Worm (Caenorhabditis elegans): ENCODE data around the gene srx-45.

Gene srx-45

DNA sequence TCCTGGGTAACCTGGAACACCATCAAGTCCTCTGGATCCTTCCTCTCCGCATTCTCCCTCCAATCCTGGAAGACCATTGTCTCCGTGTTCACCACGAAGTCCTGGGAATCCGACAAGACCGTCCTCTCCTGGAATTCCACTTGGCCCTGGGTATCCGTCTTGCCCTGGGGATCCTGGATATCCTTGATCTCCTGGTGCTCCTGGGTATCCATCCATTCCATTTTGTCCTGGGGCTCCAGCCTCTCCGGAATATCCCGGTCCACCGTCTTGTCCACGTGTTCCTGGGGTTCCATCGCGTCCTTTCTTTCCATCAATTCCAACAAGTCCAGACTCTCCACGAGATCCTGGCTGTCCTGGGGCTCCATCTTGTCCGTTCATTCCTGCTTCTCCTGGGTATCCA is 33.5 kb upstream of the srx-45 start:
- TF ChIP-seq lir-3 (tag; optimal IDR thresholded peaks at IDR 0.05): no peak
- peak in 1 of 2 experiments; percentile 93 for TF ChIP-seq unc-62 (GFP tag; optimal IDR thresholded peaks at IDR 0.05 in 1 of 2)
- no peak for TF ChIP-seq unc-62 (tag; optimal IDR thresholded peaks at IDR 0.05)

DNA sequence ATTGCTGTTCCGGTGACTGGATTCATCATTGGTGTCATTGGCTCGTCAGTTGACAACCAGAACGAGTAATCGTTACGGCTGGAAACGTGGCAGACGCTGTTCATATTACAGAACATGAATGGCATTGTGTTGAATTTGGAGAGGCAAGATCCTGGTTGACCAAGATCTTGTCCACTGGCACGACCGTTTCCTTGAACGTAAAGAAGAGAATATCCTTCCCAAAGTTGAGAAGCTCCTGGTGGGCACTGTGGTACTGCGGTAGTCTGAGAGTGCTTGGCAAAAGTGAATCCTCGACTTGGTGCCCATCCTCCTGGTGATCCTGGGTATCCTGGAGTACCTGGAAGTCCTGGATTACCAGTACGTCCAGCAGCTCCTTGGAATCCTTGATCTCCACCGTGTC is 31.5 kb upstream of the srx-45 start:
- TF ChIP-seq daf-19 (GFP tag; conservative IDR thresholded peaks at IDR 0.05): no peak
- TF ChIP-seq unc-62 (GFP tag; optimal IDR thresholded peaks at IDR 0.05 in 1 of 2): peak in 1 of 2 experiments; percentile 92
- no peak for TF ChIP-seq unc-62 (tag; optimal IDR thresholded peaks at IDR 0.05)

DNA sequence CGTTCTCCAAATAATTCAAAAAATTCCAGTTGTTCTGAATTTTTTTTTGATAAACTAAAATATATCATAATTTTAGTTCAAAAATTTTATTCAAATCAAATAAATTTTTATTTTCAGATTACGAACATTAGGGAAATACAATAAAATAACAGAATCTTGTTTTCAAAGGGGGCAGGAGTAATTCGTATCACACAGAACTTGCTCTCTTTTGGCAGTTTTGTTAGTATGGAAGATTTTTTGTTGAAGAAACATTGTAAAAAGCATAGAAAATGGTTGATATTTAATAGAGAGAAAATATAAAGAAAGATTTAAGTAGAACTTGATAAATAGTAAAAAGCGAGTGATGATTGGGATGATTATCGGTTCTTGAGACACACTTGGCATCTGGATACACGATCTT is 30.3 kb upstream of the srx-45 start:
- no peak for TF ChIP-seq gei-8 (GFP tag; optimal IDR thresholded peaks at IDR 0.05)
- TF ChIP-seq ZK546.5 (tag; optimal IDR thresholded peaks at IDR 0.05): no peak
- TF ChIP-seq ceh-82 (tag; optimal IDR thresholded peaks at IDR 0.05): no peak
- no peak for TF ChIP-seq F37D6.2 (tag; optimal IDR thresholded peaks at IDR 0.05)
- TF ChIP-seq skn-1 (tag; optimal IDR thresholded peaks at IDR 0.05): no peak
- TF ChIP-seq unc-62 (GFP tag; optimal IDR thresholded peaks at IDR 0.05 in 1 of 2): peak in 1 of 2 experiments; percentile 95
- no peak for TF ChIP-seq unc-62 (tag; optimal IDR thresholded peaks at IDR 0.05)

DNA sequence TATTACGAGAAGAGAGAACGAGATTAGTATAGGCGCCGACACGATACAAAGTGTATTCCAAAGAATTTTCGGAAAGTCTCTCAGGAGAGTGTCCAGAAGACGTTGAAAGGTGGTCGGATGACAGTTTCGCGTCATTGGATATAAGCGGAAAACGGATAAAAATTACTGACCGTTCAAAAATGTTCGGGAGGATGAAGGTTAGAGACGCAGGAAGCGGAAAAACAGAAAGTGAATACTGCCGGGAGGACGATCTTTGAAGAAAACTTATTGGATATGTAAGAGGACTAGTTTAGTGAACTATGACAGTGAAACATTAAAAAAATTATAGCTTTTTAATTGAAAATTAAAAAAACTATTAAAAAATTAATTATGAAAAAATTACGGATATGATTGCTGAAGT is 28.6 kb upstream of the srx-45 start:
- TF ChIP-seq lin-1 (GFP tag; IDR thresholded peaks at IDR 0.05): no peak
- TF ChIP-seq hlh-30 (tag; optimal IDR thresholded peaks at IDR 0.05; ENCODE audit: insufficient read depth): no peak
- no peak for TF ChIP-seq spr-1 (tag; optimal IDR thresholded peaks at IDR 0.05)
- no peak for TF ChIP-seq lin-38 (GFP tag; IDR thresholded peaks at IDR 0.05)
- no peak for TF ChIP-seq lin-29 (GFP tag; IDR thresholded peaks at IDR 0.05)
- no peak for TF ChIP-seq lsy-2 (tag; optimal IDR thresholded peaks at IDR 0.05)
- no peak for TF ChIP-seq F26F4.8 (GFP tag; conservative IDR thresholded peaks at IDR 0.05)
- no peak for TF ChIP-seq nhr-11 (tag; optimal IDR thresholded peaks at IDR 0.05)
- no peak for TF ChIP-seq nhr-102 (tag; optimal IDR thresholded peaks at IDR 0.05)
- TF ChIP-seq fkh-10 (GFP tag; optimal IDR thresholded peaks at IDR 0.05): no peak
- TF ChIP-seq ceh-62 (tag; optimal IDR thresholded peaks at IDR 0.05): no peak

DNA sequence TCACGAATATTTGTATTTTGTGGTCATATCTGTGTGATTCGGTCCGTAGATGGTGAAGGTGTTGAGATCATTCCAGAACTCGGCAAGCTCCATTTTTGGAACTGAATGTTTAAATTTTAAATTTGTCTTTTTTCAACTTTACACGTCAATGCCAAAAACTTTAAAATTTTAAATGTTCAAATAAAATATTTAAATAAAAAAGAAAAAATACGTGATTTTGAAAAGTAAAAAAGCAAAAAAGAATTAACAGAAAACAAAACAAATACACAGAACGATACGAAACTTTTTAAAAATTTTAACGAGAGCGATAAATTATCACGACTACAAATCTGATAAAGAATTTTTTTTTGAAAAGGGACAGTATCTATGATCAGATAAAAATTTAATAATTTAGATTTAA is 27.7 kb upstream of the srx-45 start, which contains the start of gene elo-4:
Gene elo-4 (minus strand): TSS at position 101 of the 400 bp plus-strand sequence.
- TF ChIP-seq saeg-2 (GFP tag; IDR thresholded peaks at IDR 0.05): no peak
- no peak for TF ChIP-seq spr-1 (tag; optimal IDR thresholded peaks at IDR 0.05)

DNA sequence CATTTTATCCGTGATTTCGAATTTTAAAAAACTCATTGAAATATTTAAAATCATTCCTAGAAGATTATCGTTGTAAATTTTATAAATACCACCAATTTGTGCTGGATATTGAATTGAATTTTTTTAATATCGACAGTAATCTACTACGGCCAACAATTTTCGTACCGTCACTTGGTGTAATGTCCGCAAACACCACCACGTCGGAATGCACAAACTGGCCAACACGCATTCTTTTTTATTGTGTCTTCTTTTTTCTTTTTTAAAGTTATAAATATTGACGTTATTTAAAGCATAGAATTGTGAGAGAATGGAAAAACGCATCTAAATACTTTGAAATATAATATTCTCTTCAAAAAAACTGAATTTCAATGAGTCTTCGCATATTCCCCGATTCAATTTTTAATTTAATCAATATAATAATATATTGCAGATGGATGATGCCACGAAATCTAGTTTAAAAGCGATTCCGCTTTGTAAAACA is 24.6 kb upstream of the srx-45 start, which contains the start of gene ufc-1:
Gene ufc-1 (plus strand): TSS at position 431 of the 481 bp plus-strand sequence.
- TF ChIP-seq dpl-1 (GFP tag; optimal IDR thresholded peaks at IDR 0.05) (peak; percentile 4), mes-2 (tag; optimal IDR thresholded peaks at IDR 0.05; ENCODE audit: poor library complexity, severe bottlenecking) (peak; percentile 61), dve-1 (tag; optimal IDR thresholded peaks at IDR 0.05; ENCODE audit: insufficient read depth) (peak; percentile 14), aha-1 (tag) (peak; percentile 43), mxl-3 (GFP tag; optimal IDR thresholded peaks at IDR 0.05) (no peak), attf-4 (tag; optimal IDR thresholded peaks at IDR 0.05) (no peak), lsy-2 (tag; optimal IDR thresholded peaks at IDR 0.05) (peak in 1 of 2 experiments; percentile 68), ctbp-1 (GFP tag; IDR thresholded peaks at IDR 0.05) (no peak), duxl-1 (tag; optimal IDR thresholded peaks at IDR 0.05; ENCODE audit: poor library complexity) (no peak), mdt-29 (GFP tag; IDR thresholded peaks at IDR 0.05) (no peak)

All from whole organism, L4 larva.